Worm (Caenorhabditis elegans) whole organism, L2 larva: ENCODE data around the gene F14H12.2.

Source experiments
- ama-1 ChIP-seq: fragments of 150-350 bp; optimal IDR thresholded peaks from 2 replicates; lab custom pipeline; 2018; ENCODE audit warnings: inconsistent platforms
- ceh-82 ChIP-seq: fragments of 150-350 bp; optimal IDR thresholded peaks from 2 replicates; lab custom pipeline; 2014; ENCODE audit warnings: missing biosample characterization, missing genetic modification characterization
- lin-13 ChIP-seq: fragments of 150-350 bp; optimal IDR thresholded peaks from 2 replicates; lab custom pipeline; 2014; ENCODE audit warnings: missing biosample characterization, missing genetic modification reagents, missing genetic modification characterization
- mdl-1 ChIP-seq, 2 experiments: fragments of 150-350 bp in 1 of 2; sonication (generic microtip) in 1 of 2; optimal IDR thresholded peaks; 2 replicates each; lab custom pipeline; 2017; ENCODE audit warnings: missing biosample characterization in 2 of 2, missing genetic modification characterization in 2 of 2
- nhr-12 ChIP-seq: fragments of 150-350 bp; optimal IDR thresholded peaks from 2 replicates; lab custom pipeline; 2014; ENCODE audit warnings: missing biosample characterization, missing genetic modification characterization
- nhr-23 ChIP-seq: fragments of 150-350 bp; optimal IDR thresholded peaks from 2 replicates; lab custom pipeline; 2014; ENCODE audit warnings: missing biosample characterization, missing genetic modification reagents, missing genetic modification characterization

- no peak for TF ChIP-seq nhr-12 (tag; lab: Kevin White, UChicago)
- no peak for TF ChIP-seq lin-13 (GFP tag; lab: Kevin White, UChicago)
- TF ChIP-seq ceh-82 (tag; lab: Kevin White, UChicago): no peak
- no peak for TF ChIP-seq mdl-1 (tag; optimal IDR thresholded peaks at IDR 0.05; lab: Kevin White, UChicago)
- TF ChIP-seq nhr-23: no peak
- no peak for TF ChIP-seq ama-1 (lab: Kevin White, UChicago)
These were observed 21.5 kb upstream of the F14H12.2 start, which contains the start of gene C24A8.5 for ce11 chrX:4328816-4329215.
